Fruit fly (Drosophila melanogaster): Measurements from ENCODE around the gene Prp6.

Prp6 gene

DNA sequence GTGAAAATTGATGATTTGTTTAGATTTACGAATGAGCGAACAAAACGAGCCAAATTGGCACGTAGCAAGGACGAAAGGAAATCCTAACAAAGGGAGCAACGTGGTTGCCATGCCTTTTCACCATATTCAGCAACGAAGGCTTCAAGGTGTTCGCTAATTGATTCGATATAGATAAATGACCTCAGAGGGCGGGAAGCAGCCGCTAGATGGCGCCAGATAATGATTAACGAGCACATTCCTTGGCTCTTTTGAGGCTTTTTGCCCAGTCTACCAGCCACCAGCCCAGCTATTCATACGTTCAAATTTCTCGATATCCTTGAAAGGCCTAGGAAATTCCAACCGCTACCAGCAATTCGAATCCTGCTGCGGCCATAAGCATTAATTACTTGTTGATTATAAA, 11.3 kb downstream of the Prp6 start:
- TF ChIP-seq Dll (optimal IDR thresholded peaks at IDR 0.05) (no peak), CG8478 (optimal IDR thresholded peaks at IDR 0.05) (no peak), EcR (GFP tag; optimal IDR thresholded peaks at IDR 0.05) (no peak), psq (optimal IDR thresholded peaks at IDR 0.05) (no peak), usp (GFP tag; optimal IDR thresholded peaks at IDR 0.05) (no peak), pan (optimal IDR thresholded peaks at IDR 0.05) (no peak)

DNA sequence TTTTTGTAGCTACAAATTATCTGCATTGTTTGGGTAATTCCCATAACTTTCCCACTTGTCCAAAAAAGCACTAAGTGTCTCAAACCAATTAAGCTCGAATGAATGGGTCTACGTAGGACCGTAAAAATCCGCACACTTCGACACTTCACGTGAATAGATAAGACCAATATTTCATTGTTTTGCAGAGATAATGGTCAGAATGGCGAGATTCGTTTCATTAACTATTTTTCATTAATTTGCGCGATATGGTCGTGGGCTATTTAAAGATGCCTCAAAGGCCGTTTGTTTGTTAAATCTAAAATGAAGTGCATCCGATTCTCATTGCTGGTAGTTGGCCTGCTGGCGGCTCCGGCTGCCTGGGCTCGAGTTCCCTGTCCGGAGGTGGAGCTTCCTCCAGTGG, 12.1 kb downstream of the Prp6 start, which contains the start of gene CG6839:
CG6839 (plus strand) TSS at position 301 of the 400 bp plus-strand sequence.
- TF ChIP-seq CG8478 (optimal IDR thresholded peaks at IDR 0.05) (no peak), pan (optimal IDR thresholded peaks at IDR 0.05) (no peak), psq (optimal IDR thresholded peaks at IDR 0.05) (no peak), EcR (GFP tag; optimal IDR thresholded peaks at IDR 0.05) (no peak), usp (GFP tag; optimal IDR thresholded peaks at IDR 0.05) (no peak), Dll (optimal IDR thresholded peaks at IDR 0.05) (no peak)

DNA sequence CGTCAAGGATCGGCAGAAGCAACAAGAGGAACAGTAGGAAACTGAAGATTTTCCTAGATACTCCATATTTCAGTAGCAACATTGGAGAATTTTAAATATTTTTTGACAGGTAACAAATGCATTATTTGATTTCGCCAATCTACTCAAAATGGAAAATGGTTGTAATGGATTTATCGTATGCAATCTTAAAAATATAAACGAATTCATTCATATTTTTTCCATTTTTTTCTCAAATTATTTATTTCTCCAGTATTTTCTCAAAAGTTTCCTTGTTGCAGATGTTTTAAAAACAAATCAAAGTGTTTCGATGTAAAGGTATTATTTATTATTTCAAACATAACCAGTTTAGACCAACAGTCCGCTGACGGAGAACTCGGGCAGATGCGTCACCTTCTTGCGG, 15.0 kb downstream of the Prp6 start, which contains the start of gene CG18223:
CG18223 (minus strand) TSS at position 101 of the 400 bp plus-strand sequence.
- no peak for TF ChIP-seq Dll (optimal IDR thresholded peaks at IDR 0.05)
- no peak for TF ChIP-seq EcR (GFP tag; optimal IDR thresholded peaks at IDR 0.05)
- no peak for TF ChIP-seq psq (optimal IDR thresholded peaks at IDR 0.05)
- TF ChIP-seq pan (optimal IDR thresholded peaks at IDR 0.05) = no peak
- TF ChIP-seq CG8478 (optimal IDR thresholded peaks at IDR 0.05) = no peak

DNA sequence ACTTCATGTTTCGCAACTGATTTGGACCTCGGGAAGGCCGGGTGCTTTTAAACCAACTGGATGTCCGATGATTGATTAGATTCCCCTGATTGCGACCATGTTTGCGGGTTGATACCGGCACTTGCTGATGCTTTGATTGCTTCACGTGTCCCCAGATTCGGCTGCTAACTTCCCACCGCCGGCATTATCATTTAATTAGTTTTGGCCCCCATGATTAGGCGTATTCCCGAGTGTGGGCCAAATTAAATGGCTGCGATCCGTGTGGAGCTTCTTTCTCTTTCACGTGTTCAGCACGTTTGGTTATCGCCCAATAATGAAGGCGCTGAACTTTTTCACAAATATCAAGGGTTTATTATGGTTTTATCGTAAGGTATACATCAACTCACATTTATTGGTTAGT, 16.9 kb downstream of the Prp6 start, which contains the start of gene CG3819:
CG3819 (minus strand) TSS at position 23 of the 400 bp plus-strand sequence.
- TF ChIP-seq Dll (optimal IDR thresholded peaks at IDR 0.05) = no peak
- no peak for TF ChIP-seq psq (optimal IDR thresholded peaks at IDR 0.05)
- no peak for TF ChIP-seq pan (optimal IDR thresholded peaks at IDR 0.05)
- no peak for TF ChIP-seq CG8478 (optimal IDR thresholded peaks at IDR 0.05)
- TF ChIP-seq EcR (GFP tag; optimal IDR thresholded peaks at IDR 0.05) = no peak
- no peak for TF ChIP-seq usp (GFP tag; optimal IDR thresholded peaks at IDR 0.05)

DNA sequence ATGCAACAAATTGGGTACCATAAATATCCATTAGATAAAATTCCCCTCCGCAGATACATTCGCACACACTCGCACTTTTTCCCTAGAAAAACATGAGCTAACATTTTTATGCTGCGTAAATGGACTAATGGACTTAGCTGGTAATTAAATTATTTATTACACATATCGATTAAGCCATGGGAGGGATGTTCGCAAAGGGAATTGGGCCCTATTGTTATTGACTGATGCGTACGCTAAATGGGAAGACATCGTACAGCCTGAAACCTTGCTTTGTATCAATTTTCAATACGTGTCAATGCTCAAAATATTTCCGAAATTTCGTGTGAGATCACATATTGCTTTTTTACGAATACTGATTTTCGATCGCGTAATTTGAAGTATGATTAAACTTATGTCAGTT, 19.6 kb downstream of the Prp6 start, which contains the start of gene CG43049:
CG43049 (plus strand) TSS at position 301 of the 400 bp plus-strand sequence.
- no peak for TF ChIP-seq Dll (optimal IDR thresholded peaks at IDR 0.05)

DNA sequence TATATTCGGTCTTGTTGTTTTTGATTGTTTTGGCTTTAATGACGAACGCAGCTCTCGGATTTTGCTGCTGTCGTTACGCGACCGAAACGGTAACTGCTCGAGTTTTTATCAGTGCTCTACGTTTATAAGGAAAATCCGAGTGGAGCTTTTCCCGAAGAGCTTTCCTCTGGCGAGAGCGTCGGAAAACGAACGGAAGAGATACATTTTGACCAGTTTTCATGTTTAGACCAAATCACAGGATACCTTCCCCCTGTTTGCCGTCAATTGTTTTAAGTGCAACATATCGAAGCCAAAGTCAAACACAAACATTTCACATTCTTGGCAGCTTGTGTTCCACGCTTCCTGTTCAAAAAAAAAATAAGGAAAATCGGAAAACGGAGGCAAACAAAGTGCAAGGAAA, 40.8 kb downstream of the Prp6 start, which contains the start of gene CG32204:
CG32204 (minus strand) TSS at position 101 of the 400 bp plus-strand sequence.
- TF ChIP-seq EcR (GFP tag; optimal IDR thresholded peaks at IDR 0.05) = no peak

DNA sequence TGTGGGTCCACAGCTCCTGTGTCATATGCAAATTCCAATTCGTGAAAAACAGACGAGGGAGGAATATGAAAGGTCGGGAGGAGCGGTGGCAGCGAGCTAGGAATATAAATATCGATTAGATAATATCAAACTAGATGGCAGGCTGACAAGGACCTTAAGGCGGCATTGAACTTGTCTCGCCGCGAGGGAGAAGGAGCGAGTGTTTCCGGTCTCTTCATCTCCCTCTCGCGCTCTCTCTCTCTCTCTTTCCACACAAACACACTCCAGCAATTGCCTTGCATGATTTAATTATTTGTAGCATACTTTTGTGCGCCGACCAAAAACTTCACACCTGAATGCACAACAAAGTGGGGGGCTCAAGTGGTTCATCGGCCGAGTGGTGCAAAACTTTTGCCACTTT, 41.8 kb downstream of the Prp6 start:
- TF ChIP-seq Dll (optimal IDR thresholded peaks at IDR 0.05) (no peak), pan (optimal IDR thresholded peaks at IDR 0.05) (no peak), EcR (GFP tag; optimal IDR thresholded peaks at IDR 0.05) (no peak), psq (optimal IDR thresholded peaks at IDR 0.05) (no peak), usp (GFP tag; optimal IDR thresholded peaks at IDR 0.05) (no peak), CG8478 (optimal IDR thresholded peaks at IDR 0.05) (no peak)

DNA sequence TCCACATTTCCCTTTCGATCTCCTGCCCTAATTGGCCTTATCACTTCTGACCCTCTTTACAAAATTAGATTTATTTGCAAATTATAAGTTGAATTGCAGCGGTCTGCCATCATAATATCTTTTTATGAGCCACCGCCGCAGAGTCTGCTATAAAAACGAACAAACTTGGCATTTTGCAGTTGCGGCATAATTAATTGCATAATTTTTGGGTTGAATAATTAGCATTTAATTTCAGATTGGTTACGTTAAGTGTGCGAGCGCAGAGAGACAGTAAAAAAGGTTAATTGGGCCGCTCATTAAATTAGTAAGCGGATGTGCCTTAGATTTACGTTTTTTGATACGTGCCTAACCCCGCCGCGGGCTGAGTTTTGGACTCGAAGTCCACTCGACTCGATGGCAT, 44.0 kb downstream of the Prp6 start:
- TF ChIP-seq EcR (GFP tag; optimal IDR thresholded peaks at IDR 0.05) = no peak
- no peak for TF ChIP-seq psq (optimal IDR thresholded peaks at IDR 0.05)
- no peak for TF ChIP-seq CG8478 (optimal IDR thresholded peaks at IDR 0.05)
- TF ChIP-seq Dll (optimal IDR thresholded peaks at IDR 0.05) = no peak
- no peak for TF ChIP-seq pan (optimal IDR thresholded peaks at IDR 0.05)
- no peak for TF ChIP-seq usp (GFP tag; optimal IDR thresholded peaks at IDR 0.05)

DNA sequence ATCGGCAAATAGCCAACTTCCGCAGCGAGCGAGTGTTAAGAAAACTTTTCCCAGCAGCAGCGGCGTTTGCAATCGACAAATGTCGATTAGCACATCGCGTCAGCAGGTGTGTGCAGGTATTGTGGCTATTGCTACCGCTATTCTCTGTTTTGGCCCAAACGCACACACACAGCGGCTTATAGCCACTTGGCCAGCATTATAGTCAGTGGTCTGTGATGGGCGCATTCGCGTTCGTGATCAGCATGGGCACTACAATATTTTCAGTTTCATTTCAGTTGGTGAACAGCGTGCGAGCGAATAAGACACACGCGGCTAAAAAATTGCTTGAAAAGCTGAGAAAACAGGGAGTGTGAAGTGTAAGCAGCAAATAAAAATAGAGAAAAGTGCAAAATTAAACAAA, 45.2 kb downstream of the Prp6 start, which contains the start of gene CG6836:
CG6836 (plus strand) TSS at position 271 of the 400 bp plus-strand sequence.
- TF ChIP-seq pan (optimal IDR thresholded peaks at IDR 0.05) (no peak), CG8478 (optimal IDR thresholded peaks at IDR 0.05) (no peak), usp (GFP tag; optimal IDR thresholded peaks at IDR 0.05) (no peak), psq (optimal IDR thresholded peaks at IDR 0.05) (no peak)

DNA sequence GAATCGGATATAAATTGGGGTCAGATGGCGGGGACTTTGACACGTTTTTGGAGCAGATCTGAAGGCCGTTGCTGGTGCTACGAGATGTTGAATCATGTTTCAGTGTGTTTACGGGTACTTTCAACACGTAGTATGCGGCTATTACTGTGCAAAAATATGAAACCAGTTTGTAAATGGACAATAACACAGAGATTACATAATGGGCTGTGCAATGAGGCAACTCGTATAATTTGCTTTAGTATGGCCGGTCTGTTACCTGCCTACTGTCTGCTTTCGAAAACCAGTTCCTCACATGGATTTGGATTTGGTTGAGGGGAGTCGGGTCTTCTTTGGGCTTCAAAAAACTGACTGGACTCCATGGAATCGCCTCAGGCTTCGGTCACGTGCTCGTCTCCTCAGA, 47.2 kb downstream of the Prp6 start:
- TF ChIP-seq CG8478 (optimal IDR thresholded peaks at IDR 0.05) = no peak
- no peak for TF ChIP-seq Dll (optimal IDR thresholded peaks at IDR 0.05)
- TF ChIP-seq EcR (GFP tag; optimal IDR thresholded peaks at IDR 0.05) = no peak
- TF ChIP-seq pan (optimal IDR thresholded peaks at IDR 0.05) = no peak
- TF ChIP-seq psq (optimal IDR thresholded peaks at IDR 0.05) = no peak
- no peak for TF ChIP-seq usp (GFP tag; optimal IDR thresholded peaks at IDR 0.05)

DNA sequence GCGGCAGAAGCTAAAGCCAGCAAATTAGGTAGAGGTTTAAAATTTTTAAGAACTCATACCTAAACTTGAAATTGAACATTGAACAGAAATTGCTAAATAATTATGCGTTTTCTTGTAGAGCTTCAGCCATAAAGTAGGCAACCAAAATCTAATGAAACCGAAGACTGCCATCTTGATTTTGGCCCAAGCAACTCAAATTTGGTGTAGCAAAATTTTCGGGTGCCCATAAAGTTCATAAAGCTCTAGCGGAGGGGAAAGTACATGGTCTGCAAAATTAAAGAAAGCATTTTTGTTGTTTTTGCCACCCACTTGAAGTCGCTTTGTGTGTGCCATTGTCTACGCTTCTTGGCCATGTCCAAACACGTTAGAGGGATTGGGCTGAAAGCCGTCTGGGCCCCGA, 51.9 kb downstream of the Prp6 start:
- no peak for TF ChIP-seq usp (GFP tag; optimal IDR thresholded peaks at IDR 0.05)
- no peak for TF ChIP-seq psq (optimal IDR thresholded peaks at IDR 0.05)
- no peak for TF ChIP-seq CG8478 (optimal IDR thresholded peaks at IDR 0.05)

Data from whole organism.